Fruit fly (Drosophila melanogaster): ENCODE results near the gene Prp3.

The Prp3 gene

dm6 chr3L:19922833-19923745, 13.0 kb downstream of the Prp3 start, which contains the start of gene Pfdn6:
TSS of gene Pfdn6 (plus strand) at chr3L:19923671.
- TF ChIP-seq CG11294 (GFP tag; IDR thresholded peaks at IDR 0.05), result peak; percentile 55; the same call in 1 of the 2 replicates
- TF ChIP-seq Ets96B (tag; optimal IDR thresholded peaks at IDR 0.05), result peak; percentile 27
- TF ChIP-seq lz (GFP tag; optimal IDR thresholded peaks at IDR 0.05), result peak; percentile 73
- TF ChIP-seq Blimp-1 (GFP tag; optimal IDR thresholded peaks at IDR 0.05), result no peak
- TF ChIP-seq achi (GFP tag; optimal IDR thresholded peaks at IDR 0.05), result no peak
- TF ChIP-seq dac (GFP tag; optimal IDR thresholded peaks at IDR 0.05), result no peak
- TF ChIP-seq CG6276 (GFP tag; optimal IDR thresholded peaks at IDR 0.05), result no peak
- TF ChIP-seq CG8632 (GFP tag; optimal IDR thresholded peaks at IDR 0.05), result no peak
- peak; percentile 70 for TF ChIP-seq Sox15 (GFP tag; optimal IDR thresholded peaks at IDR 0.05)
- TF ChIP-seq CG15336 (GFP tag; IDR thresholded peaks at IDR 0.05), result peak; percentile 51
- TF ChIP-seq CG8319 (GFP tag; optimal IDR thresholded peaks at IDR 0.05), result no peak
- TF ChIP-seq Gug (GFP tag; IDR thresholded peaks at IDR 0.05), result no peak
- no peak for TF ChIP-seq Smox (GFP tag; optimal IDR thresholded peaks at IDR 0.05)
- no peak for TF ChIP-seq CG3919 (GFP tag; optimal IDR thresholded peaks at IDR 0.05)
- TF ChIP-seq svp (GFP tag), result no peak
- TF ChIP-seq CG11762 (GFP tag; optimal IDR thresholded peaks at IDR 0.05; ENCODE audit: insufficient read depth), result no peak
- TF ChIP-seq Hr4 (GFP tag; optimal IDR thresholded peaks at IDR 0.05), result no peak
- TF ChIP-seq salr (GFP tag; optimal IDR thresholded peaks at IDR 0.05), result peak in 1 of 2 experiments; percentile 30
- no peak for TF ChIP-seq spab (GFP tag; optimal IDR thresholded peaks at IDR 0.05)
- TF ChIP-seq fd59A (GFP tag; optimal IDR thresholded peaks at IDR 0.05), result no peak
- peak; percentile 62 for TF ChIP-seq CG3032 (tag; optimal IDR thresholded peaks at IDR 0.05)
- TF ChIP-seq CG4318 (GFP tag; optimal IDR thresholded peaks at IDR 0.05), result no peak
- no peak for TF ChIP-seq CG9139 (GFP tag; optimal IDR thresholded peaks at IDR 0.05)
- no peak for TF ChIP-seq CG16779 (tag; optimal IDR thresholded peaks at IDR 0.05)
- no peak for TF ChIP-seq Eip93F (GFP tag; optimal IDR thresholded peaks at IDR 0.05)
- no peak for TF ChIP-seq pdm3 (GFP tag; optimal IDR thresholded peaks at IDR 0.05)
- TF ChIP-seq CG6792 (GFP tag; optimal IDR thresholded peaks at IDR 0.05), result peak; percentile 36
- no peak for TF ChIP-seq CG6808 (GFP tag; optimal IDR thresholded peaks at IDR 0.05)
- TF ChIP-seq CG32006 (GFP tag; optimal IDR thresholded peaks at IDR 0.05), result peak; percentile 11
- no peak for TF ChIP-seq CG6854 (GFP tag; optimal IDR thresholded peaks at IDR 0.05)
- TF ChIP-seq fd85E (GFP tag; optimal IDR thresholded peaks at IDR 0.05), result no peak
- TF ChIP-seq fkh (GFP tag; optimal IDR thresholded peaks at IDR 0.05), result no peak
- peak; percentile 83 for TF ChIP-seq Hr39 (GFP tag; optimal IDR thresholded peaks at IDR 0.05)
- no peak for TF ChIP-seq vri (GFP tag; optimal IDR thresholded peaks at IDR 0.05)
- no peak for TF ChIP-seq Lpt (GFP tag; optimal IDR thresholded peaks at IDR 0.05)
- no peak for TF ChIP-seq Hr38 (GFP tag; optimal IDR thresholded peaks at IDR 0.05)
- no peak for TF ChIP-seq Met (GFP tag; optimal IDR thresholded peaks at IDR 0.05)
- TF ChIP-seq Sox14 (GFP tag; optimal IDR thresholded peaks at IDR 0.05), result peak; percentile 80
- TF ChIP-seq CG10669 (GFP tag; optimal IDR thresholded peaks at IDR 0.05), result no peak
- no peak for TF ChIP-seq CG7368 (GFP tag; optimal IDR thresholded peaks at IDR 0.05)
- no peak for TF ChIP-seq OdsH (GFP tag; optimal IDR thresholded peaks at IDR 0.05)
- no peak for TF ChIP-seq Sox102F (GFP tag; optimal IDR thresholded peaks at IDR 0.05)
- TF ChIP-seq topi (GFP tag; optimal IDR thresholded peaks at IDR 0.05), result peak; percentile 71
- peak; percentile 68 for TF ChIP-seq CG11902 (GFP tag; optimal IDR thresholded peaks at IDR 0.05)
- no peak for TF ChIP-seq CG10631 (GFP tag; optimal IDR thresholded peaks at IDR 0.05)
- peak; percentile 74 for TF ChIP-seq Ets21C (GFP tag; optimal IDR thresholded peaks at IDR 0.05)
- TF ChIP-seq acj6 (GFP tag; optimal IDR thresholded peaks at IDR 0.05), result no peak
- TF ChIP-seq cyc (GFP tag; optimal IDR thresholded peaks at IDR 0.05), result peak; percentile 78
- no peak for TF ChIP-seq ss (GFP tag; optimal IDR thresholded peaks at IDR 0.05)
- peak; percentile 86 for TF ChIP-seq Eip78C (GFP tag)
